3 fruit fly cellular contexts compared by ENCODE assay signal in the genomic region with DNA sequence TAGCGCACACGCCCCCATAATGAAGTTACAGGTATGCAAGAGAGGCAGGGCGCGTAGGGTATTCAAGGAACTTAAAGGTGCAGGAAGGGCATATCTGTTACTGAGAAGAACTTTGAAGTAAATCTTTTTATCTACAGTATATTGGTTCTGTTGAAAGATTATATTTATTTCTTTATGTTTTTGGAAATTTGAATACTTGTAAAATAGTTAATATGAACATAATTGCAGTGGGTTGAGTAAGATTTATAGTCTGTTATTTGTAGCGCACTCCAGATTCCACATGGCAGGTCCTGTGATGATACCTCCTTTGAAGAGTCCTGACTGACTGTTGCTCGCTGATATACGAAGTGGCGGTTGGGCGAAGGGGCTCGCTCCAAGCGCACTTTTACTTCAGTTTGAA.
A peak's percentile ranks its signal among the peaks of the same experiment; 100 is the strongest.
TF ChIP-seq lines count a peak whose summit lies in the region.

No protein-coding gene starts in this region.

- TF ChIP-seq CTCF in whole organism, embryonic (GFP tag; optimal IDR thresholded peaks at IDR 0.05; lab: Kevin White, UChicago) = no peak

TF ChIP-seq in whole organism, embryonic, 481 proteins besides CTCF, POLR2A, EP300 and RAD21 (continues in another document):
- TF ChIP-seq CG2712 (tag; optimal IDR thresholded peaks at IDR 0.05; lab: Kevin White, UChicago) (no peak), CG9215 (GFP tag; IDR thresholded peaks at IDR 0.05; lab: Robert Waterston, UW) (no peak), CG17186 (GFP tag; optimal IDR thresholded peaks at IDR 0.05; lab: Kevin White, UChicago) (no peak), GATAe (GFP tag; conservative IDR thresholded peaks at IDR 0.05; lab: Robert Waterston, UW) (no peak), CG33557 (GFP tag; optimal IDR thresholded peaks at IDR 0.05; lab: Kevin White, UChicago) (no peak), ATbp (GFP tag; optimal IDR thresholded peaks at IDR 0.05; lab: Kevin White, UChicago) (no peak), zfh2 (GFP tag; optimal IDR thresholded peaks at IDR 0.05; lab: Kevin White, UChicago) (no peak), Fer1 (GFP tag; optimal IDR thresholded peaks at IDR 0.05; lab: Kevin White, UChicago) (peak; percentile 15), abd-A (tag; optimal IDR thresholded peaks at IDR 0.05; lab: Kevin White, UChicago) (no peak), seq (GFP tag; IDR thresholded peaks at IDR 0.05; lab: Robert Waterston, UW) (no peak), lab (GFP tag; optimal IDR thresholded peaks at IDR 0.05; lab: Kevin White, UChicago) (peak; percentile 28), CG11456 (GFP tag; IDR thresholded peaks at IDR 0.05; lab: Robert Waterston, UW) (no peak), Vsx1 (GFP tag; optimal IDR thresholded peaks at IDR 0.05; lab: Kevin White, UChicago) (no peak), Fer3 (tag; optimal IDR thresholded peaks at IDR 0.05; lab: Kevin White, UChicago) (no peak), CG11504 (tag; optimal IDR thresholded peaks at IDR 0.05; lab: Kevin White, UChicago) (peak; percentile 7), dmrt99B (tag; optimal IDR thresholded peaks at IDR 0.05; lab: Kevin White, UChicago) (peak; percentile 15), Usf (GFP tag; optimal IDR thresholded peaks at IDR 0.05; lab: Kevin White, UChicago) (no peak), CG30020 (tag; optimal IDR thresholded peaks at IDR 0.05; lab: Kevin White, UChicago) (no peak), CG8944 (GFP tag; optimal IDR thresholded peaks at IDR 0.05; lab: Kevin White, UChicago) (no peak), HLH4C (GFP tag; IDR thresholded peaks at IDR 0.05; lab: Robert Waterston, UW; ENCODE audit: partially characterized antibody) (no peak), sens (GFP tag; lab: Kevin White, UChicago) (peak; percentile 67), row (GFP tag; IDR thresholded peaks at IDR 0.05; lab: Robert Waterston, UW) (peak; percentile 32; the same call in 1 of the 3 replicates), Ptx1 (GFP tag; IDR thresholded peaks at IDR 0.05; lab: Robert Waterston, UW) (no peak), C15 (GFP tag; IDR thresholded peaks at IDR 0.05; lab: Robert Waterston, UW) (no peak), ase (GFP tag; IDR thresholded peaks at IDR 0.05; lab: Robert Waterston, UW) (no peak), CG16863 (GFP tag; optimal IDR thresholded peaks at IDR 0.05; lab: Kevin White, UChicago) (no peak), knrl (GFP tag; IDR thresholded peaks at IDR 0.05; lab: Robert Waterston, UW; ENCODE audit: partially characterized antibody) (no peak), CG14965 (GFP tag; optimal IDR thresholded peaks at IDR 0.05; lab: Kevin White, UChicago; ENCODE audit: borderline replicate concordance) (no peak), Lpt (GFP tag; optimal IDR thresholded peaks at IDR 0.05; lab: Kevin White, UChicago) (no peak), nom (GFP tag; optimal IDR thresholded peaks at IDR 0.05; lab: Kevin White, UChicago) (no peak)

TF ChIP-seq in whole organism, prepupa, 60 proteins besides CTCF, POLR2A, EP300 and RAD21:
- TF ChIP-seq CG32006 (GFP tag; optimal IDR thresholded peaks at IDR 0.05; lab: Kevin White, UChicago) (no peak), Eip78C (GFP tag; lab: Kevin White, UChicago) (peak; percentile 60)

TF ChIP-seq in whole organism, pupa, 21 proteins besides CTCF, POLR2A, EP300 and RAD21:
- TF ChIP-seq CG8159 (tag; optimal IDR thresholded peaks at IDR 0.05; lab: Kevin White, UChicago) (peak; percentile 7), gl (tag; optimal IDR thresholded peaks at IDR 0.05; lab: Kevin White, UChicago) (no peak), CG10348 (GFP tag; IDR thresholded peaks at IDR 0.05; lab: Robert Waterston, UW) (no peak)
TF ChIP-seq in whole organism, pupa: peak in this region for 1.
